Fruit fly (Drosophila melanogaster) whole organism, embryonic: ENCODE data around the gene kirre.
A peak's percentile ranks its signal among the peaks of the same experiment; 100 is the strongest.

Source experiments
- Aef1 ChIP-seq: fragments of 200-800 bp; sonication (Bioruptor generic); IDR thresholded peaks from 3 replicates; pipeline ENCODE4 v1.3.6; 2022; ENCODE audit warnings: missing biosample characterization, missing genetic modification characterization
- CG10654 ChIP-seq: fragments of 200-800 bp; sonication (Bioruptor generic); optimal IDR thresholded peaks from 2 replicates; lab custom pipeline; 2016; ENCODE audit warnings: missing biosample characterization, missing genetic modification characterization
- CG12659 ChIP-seq: fragments of 200-800 bp; sonication (Bioruptor generic); optimal IDR thresholded peaks from 3 replicates; lab custom pipeline; 2017; ENCODE audit warnings: mild to moderate bottlenecking, missing biosample characterization, missing genetic modification reagents, missing genetic modification characterization
- CG14441 ChIP-seq: fragments of 200-800 bp; sonication (Bioruptor generic); IDR thresholded peaks from 2 replicates; pipeline ENCODE4 v1.3.6; 2022; ENCODE audit warnings: missing biosample characterization, missing genetic modification characterization
- CG14710 ChIP-seq: fragments of 200-800 bp; sonication (Bioruptor generic); optimal IDR thresholded peaks from 3 replicates; lab custom pipeline; 2019; ENCODE audit warnings: missing biosample characterization, mild to moderate bottlenecking, missing genetic modification characterization, moderate library complexity
- CG1529 ChIP-seq: fragments of 200-800 bp; sonication (Bioruptor generic); optimal IDR thresholded peaks from 3 replicates; lab custom pipeline; 2018; ENCODE audit warnings: missing biosample characterization, missing genetic modification characterization
- CG16863 ChIP-seq: fragments of 200-800 bp; sonication (Bioruptor generic); optimal IDR thresholded peaks from 3 replicates; lab custom pipeline; 2016; ENCODE audit warnings: missing biosample characterization, missing genetic modification characterization
- CG17802 ChIP-seq: fragments of 200-800 bp; sonication (Bioruptor generic); optimal IDR thresholded peaks from 2 replicates; lab custom pipeline; 2018; ENCODE audit warnings: missing biosample characterization, mild to moderate bottlenecking, missing genetic modification characterization, moderate library complexity
- CG2116 ChIP-seq: fragments of 200-800 bp; sonication (Bioruptor generic); optimal IDR thresholded peaks from 3 replicates; lab custom pipeline; 2018; ENCODE audit warnings: missing biosample characterization, mild to moderate bottlenecking, missing genetic modification characterization
- CG2120 ChIP-seq: fragments of 200-800 bp; sonication (Bioruptor generic); optimal IDR thresholded peaks from 3 replicates; lab custom pipeline; 2016; ENCODE audit warnings: missing biosample characterization, missing genetic modification characterization
- CG30403 ChIP-seq: fragments of 200-800 bp; sonication (Bioruptor generic); optimal IDR thresholded peaks from 3 replicates; lab custom pipeline; 2016; ENCODE audit warnings: missing biosample characterization, missing genetic modification characterization
- CG3726 ChIP-seq: fragments of 200-800 bp; sonication (Bioruptor generic); IDR thresholded peaks from 3 replicates; pipeline ENCODE4, ENCODE4 v1.3.6; 2022; ENCODE audit warnings: missing biosample characterization, missing genetic modification characterization
- CG6272 ChIP-seq: fragments of 200-800 bp; sonication (Bioruptor generic); IDR thresholded peaks from 2 replicates; pipeline ENCODE4 v1.3.6; 2022; ENCODE audit warnings: missing biosample characterization, missing genetic modification characterization
- CG6689 ChIP-seq: fragments of 200-800 bp; sonication (Bioruptor generic); IDR thresholded peaks from 2 replicates; pipeline ENCODE4 v1.3.6; 2022; ENCODE audit warnings: missing biosample characterization, missing genetic modification characterization
- CG7745 ChIP-seq: fragments of 200-800 bp; sonication (Bioruptor generic); optimal IDR thresholded peaks from 2 replicates; lab custom pipeline; 2018; ENCODE audit warnings: missing biosample characterization, mild to moderate bottlenecking, missing genetic modification characterization, moderate library complexity
- CG7987 ChIP-seq: fragments of 200-800 bp; sonication (Bioruptor generic); optimal IDR thresholded peaks from 2 replicates; lab custom pipeline; 2018; ENCODE audit warnings: missing biosample characterization, mild to moderate bottlenecking, missing genetic modification characterization, moderate library complexity
- CG8281 ChIP-seq: fragments of 200-800 bp; sonication (Bioruptor generic); optimal IDR thresholded peaks from 2 replicates; lab custom pipeline; 2018; ENCODE audit warnings: missing biosample characterization, mild to moderate bottlenecking, missing genetic modification characterization, moderate library complexity
- CG8478 ChIP-seq: fragments of >200 bp; optimal IDR thresholded peaks from 2 replicates; lab custom pipeline; 2018
- CG9609 ChIP-seq: fragments of 200-800 bp; sonication (Bioruptor generic); optimal IDR thresholded peaks from 3 replicates; lab custom pipeline; 2016; ENCODE audit warnings: missing biosample characterization, missing genetic modification characterization
- CHES-1-like ChIP-seq: fragments of 200-800 bp; sonication (Bioruptor generic); optimal IDR thresholded peaks from 2 replicates; lab custom pipeline; 2016; ENCODE audit warnings: missing biosample characterization, missing genetic modification characterization
- Camta ChIP-seq: fragments of 200-800 bp; sonication (Bioruptor generic); optimal IDR thresholded peaks from 2 replicates; lab custom pipeline; 2016; ENCODE audit warnings: missing biosample characterization, missing genetic modification characterization
- Dad ChIP-seq: fragments of 200-800 bp; sonication (Bioruptor generic); optimal IDR thresholded peaks from 3 replicates; lab custom pipeline; 2016; ENCODE audit warnings: missing biosample characterization, missing genetic modification characterization
- Fer1 ChIP-seq: fragments of 200-800 bp; sonication (Bioruptor generic); optimal IDR thresholded peaks from 2 replicates; lab custom pipeline; 2017; ENCODE audit warnings: missing biosample characterization, mild to moderate bottlenecking, missing genetic modification characterization
- Hmr ChIP-seq: fragments of 200-800 bp; sonication (Bioruptor generic); optimal IDR thresholded peaks from 3 replicates; lab custom pipeline; 2017; ENCODE audit warnings: mild to moderate bottlenecking, missing biosample characterization, missing genetic modification reagents, missing genetic modification characterization
- Hr51 ChIP-seq, 2 experiments: fragments of 200-800 bp; sonication (Bioruptor generic); optimal IDR thresholded peaks; 2 replicates in 1 of 2; 3 replicates in 1 of 2; lab custom pipeline; 2016 to 2018; ENCODE audit warnings: missing biosample characterization in 2 of 2, missing genetic modification characterization in 2 of 2, mild to moderate bottlenecking in 1 of 2, moderate library complexity in 1 of 2
- Mad ChIP-seq: fragments of 200-800 bp; sonication (Bioruptor generic); optimal IDR thresholded peaks from 2 replicates; lab custom pipeline; 2016; ENCODE audit warnings: missing biosample characterization, missing genetic modification characterization
- Med ChIP-seq: fragments of 200-800 bp; sonication (Bioruptor generic); peaks from one replicate; lab custom pipeline; 2016; ENCODE audit warnings: missing biosample characterization, missing genetic modification characterization, mild to moderate bottlenecking, inconsistent platforms, moderate library complexity
- PHDP ChIP-seq: fragments of 200-800 bp; sonication (Bioruptor generic); optimal IDR thresholded peaks from 3 replicates; lab custom pipeline; 2018; ENCODE audit warnings: missing biosample characterization, mild to moderate bottlenecking, missing genetic modification characterization, moderate library complexity
- Poxn ChIP-seq: fragments of 200-800 bp; sonication (Bioruptor generic); IDR thresholded peaks from 2 replicates; pipeline ENCODE4 v1.3.6; 2022; ENCODE audit warnings: missing biosample characterization, missing genetic modification characterization
- Rfx ChIP-seq: fragments of 200-800 bp; sonication (Bioruptor generic); IDR thresholded peaks from 2 replicates; pipeline ENCODE4 v1.3.6; 2022; ENCODE audit warnings: missing biosample characterization, missing genetic modification characterization
- ap ChIP-seq: fragments of 200-800 bp; sonication (Bioruptor generic); IDR thresholded peaks from 2 replicates; pipeline ENCODE4 v1.3.6; 2022; ENCODE audit warnings: missing biosample characterization, missing genetic modification characterization
- ci ChIP-seq: fragments of 200-800 bp; sonication (Bioruptor generic); IDR thresholded peaks from 3 replicates; pipeline ENCODE4 v1.3.6; 2022; ENCODE audit warnings: missing biosample characterization, missing genetic modification characterization
- dysf ChIP-seq: fragments of 200-800 bp; sonication (Bioruptor generic); IDR thresholded peaks from 3 replicates; pipeline ENCODE4 v1.3.6; 2022; ENCODE audit warnings: missing biosample characterization, missing genetic modification characterization
- ems ChIP-seq: fragments of 200-800 bp; sonication (Bioruptor generic); optimal IDR thresholded peaks from 3 replicates; lab custom pipeline; 2016; ENCODE audit warnings: missing biosample characterization, missing genetic modification characterization
- ewg ChIP-seq: fragments of 200-800 bp; sonication (Bioruptor generic); optimal IDR thresholded peaks from 3 replicates; lab custom pipeline; 2017; ENCODE audit warnings: mild to moderate bottlenecking, missing biosample characterization, missing genetic modification reagents, missing genetic modification characterization
- fd102C ChIP-seq: fragments of 200-800 bp; sonication (Bioruptor generic); optimal IDR thresholded peaks from 2 replicates; lab custom pipeline; 2018; ENCODE audit warnings: missing biosample characterization, mild to moderate bottlenecking, missing genetic modification characterization, moderate library complexity
- grau ChIP-seq: fragments of 200-800 bp; optimal IDR thresholded peaks from 3 replicates; lab custom pipeline; 2019; ENCODE audit warnings: missing biosample characterization, mild to moderate bottlenecking, missing genetic modification characterization, moderate library complexity
- hb ChIP-seq: fragments of 200-800 bp; sonication (Bioruptor generic); IDR thresholded peaks from 3 replicates; pipeline ENCODE4 v1.3.6; 2022; ENCODE audit warnings: missing biosample characterization, missing genetic modification characterization; ENCODE audit not compliant: partially characterized antibody
- hkb ChIP-seq, 2 experiments: fragments of 200-800 bp in 1 of 2; fragments of >200 bp in 1 of 2; sonication (Bioruptor generic) in 1 of 2; IDR thresholded peaks in 1 of 2; optimal IDR thresholded peaks in 1 of 2; 2 replicates each; pipeline versions ENCODE4 v1.3.6 to Lab custom; 2017 to 2022; ENCODE audit warnings: missing biosample characterization in 1 of 2, missing genetic modification characterization in 1 of 2
- jigr1 ChIP-seq: fragments of 200-800 bp; sonication (Bioruptor generic); IDR thresholded peaks from 3 replicates; pipeline ENCODE4 v1.3.6; 2022; ENCODE audit warnings: missing biosample characterization, missing genetic modification characterization
- mirr ChIP-seq: fragments of 200-800 bp; sonication (Bioruptor generic); optimal IDR thresholded peaks from 3 replicates; lab custom pipeline; 2018; ENCODE audit warnings: missing biosample characterization, mild to moderate bottlenecking, missing genetic modification characterization
- otp ChIP-seq: fragments of 200-800 bp; sonication (Bioruptor generic); IDR thresholded peaks from 3 replicates; pipeline ENCODE4, ENCODE4 v1.3.6; 2022; ENCODE audit warnings: missing biosample characterization, missing genetic modification characterization
- salm ChIP-seq: fragments of 200-800 bp; sonication (Bioruptor generic); optimal IDR thresholded peaks from 2 replicates; lab custom pipeline; 2018; ENCODE audit warnings: missing biosample characterization, mild to moderate bottlenecking, missing genetic modification characterization
- sens-2 ChIP-seq: fragments of 200-800 bp; sonication (Bioruptor generic); IDR thresholded peaks from 2 replicates; pipeline ENCODE4 v1.3.6; 2022; ENCODE audit warnings: missing biosample characterization, missing genetic modification characterization
- sqz ChIP-seq: fragments of 200-800 bp; sonication (Bioruptor generic); optimal IDR thresholded peaks from 3 replicates; lab custom pipeline; 2018; ENCODE audit warnings: missing biosample characterization, mild to moderate bottlenecking, missing genetic modification characterization
- sug ChIP-seq: fragments of 200-800 bp; optimal IDR thresholded peaks from 2 replicates; lab custom pipeline; 2019; ENCODE audit warnings: missing biosample characterization, mild to moderate bottlenecking, missing genetic modification characterization, moderate library complexity
- usp ChIP-seq: fragments of >200 bp; optimal IDR thresholded peaks from 2 replicates; lab custom pipeline; 2017; ENCODE audit warnings: missing biosample characterization, missing genetic modification characterization
- vfl ChIP-seq: fragments of 200-800 bp; sonication (Bioruptor generic); optimal IDR thresholded peaks from 2 replicates; lab custom pipeline; 2016; ENCODE audit warnings: missing biosample characterization, missing genetic modification characterization

kirre gene

DNA sequence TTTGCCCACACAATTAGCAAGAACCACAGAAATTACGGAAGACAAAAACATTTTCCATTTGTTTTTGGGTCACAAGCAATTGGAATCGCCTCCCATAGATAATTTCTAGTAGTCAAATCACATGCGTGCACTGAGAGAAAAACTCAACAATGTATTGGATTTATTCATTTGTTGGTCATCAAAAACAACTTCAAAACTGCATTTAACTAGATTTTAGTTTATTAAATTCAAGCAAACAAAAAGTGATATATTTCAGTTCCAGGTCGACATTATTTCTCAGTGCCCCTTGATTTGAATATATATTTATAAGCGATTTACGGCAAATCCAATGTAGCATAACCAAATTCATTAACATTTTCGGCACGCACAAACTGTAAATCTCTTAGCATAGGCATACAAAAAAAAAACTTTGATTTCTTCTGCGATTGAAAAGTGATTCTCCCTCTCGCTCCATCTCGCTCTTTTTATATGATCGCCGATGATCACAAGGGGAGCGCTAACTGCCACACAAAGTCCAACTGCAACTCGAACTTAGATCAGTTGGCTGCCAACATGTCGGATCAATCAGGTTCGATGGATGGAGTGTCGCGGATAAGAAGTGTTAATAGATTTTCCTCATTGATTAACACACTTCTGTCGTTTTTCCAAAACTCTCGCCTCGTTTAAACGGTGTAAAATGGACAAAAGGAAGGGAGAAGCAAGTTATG, 285.5 kb downstream of the kirre start (continued):
- TF ChIP-seq ewg (GFP tag; lab: Kevin White, UChicago) (peak; percentile 32), Fer1 (GFP tag; lab: Kevin White, UChicago) (peak; percentile 32), CG1529 (peak; percentile 18), jigr1 (no peak), sug (tag; lab: Kevin White, UChicago) (peak; percentile 18), Hr51 (GFP tag; optimal IDR thresholded peaks at IDR 0.05; lab: Kevin White, UChicago) (peak in 1 of 2 experiments; percentile 61), dysf (GFP tag; lab: Robert Waterston, UW) (peak; percentile 74), CG2120 (GFP tag; lab: Kevin White, UChicago) (peak; percentile 72), CG8281 (tag; lab: Kevin White, UChicago) (peak; percentile 33), CG2116 (GFP tag; lab: Kevin White, UChicago) (no peak), ap (0 out of 2 replicates have a peak, but pooled peaks have one; percentile 18), Hmr (peak; percentile 38), ems (GFP tag; lab: Kevin White, UChicago) (peak; percentile 58), CG7987 (GFP tag; lab: Kevin White, UChicago) (no peak), Poxn (GFP tag; lab: Robert Waterston, UW) (no peak), CG3726 (GFP tag; lab: Robert Waterston, UW) (0 out of 3 replicates have a peak, but pooled peaks have one; percentile 26), vfl (GFP tag; lab: Kevin White, UChicago) (peak; percentile 2), CG16863 (GFP tag; lab: Kevin White, UChicago) (peak; percentile 37), Mad (peak; percentile 49), CG6689 (peak; percentile 66), fd102C (no peak), CG14441 (peak; percentile 63; the same call in 1 of the 2 replicates)
- TF ChIP-seq, all 482 proteins: peak for 267

DNA sequence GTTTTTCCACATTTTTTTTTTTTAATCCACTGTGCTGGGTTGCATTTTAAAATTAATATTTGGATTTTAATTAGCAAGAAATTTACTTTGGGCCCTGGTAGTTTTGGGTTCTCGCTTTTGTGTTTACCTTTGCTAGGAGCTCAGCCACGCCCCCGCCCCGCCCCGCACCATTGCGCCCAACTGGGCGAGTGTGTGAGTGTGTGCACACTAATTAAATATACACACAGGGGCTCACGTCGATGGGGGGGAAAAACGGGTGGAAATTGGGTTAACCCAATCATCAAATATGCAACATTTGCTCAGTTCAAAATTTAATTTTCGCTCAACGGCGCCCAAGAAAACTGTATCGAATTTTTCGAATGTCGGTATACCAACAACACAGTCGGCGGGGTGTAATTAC, 287.1 kb downstream of the kirre start:
- TF ChIP-seq ci (GFP tag; lab: Robert Waterston, UW) (0 out of 3 replicates have a peak, but pooled peaks have one; percentile 22), CG6272 (GFP tag; lab: Robert Waterston, UW) (no peak), CG10654 (GFP tag; lab: Kevin White, UChicago) (no peak), hb (GFP tag; lab: Robert Waterston, UW) (no peak), grau (tag; lab: Kevin White, UChicago) (no peak), CG12659 (GFP tag; lab: Kevin White, UChicago) (no peak), CG9609 (GFP tag; lab: Kevin White, UChicago) (no peak), salm (tag; lab: Kevin White, UChicago) (no peak), sens-2 (0 out of 2 replicates have a peak, but pooled peaks have one; percentile 30), Med (peak; percentile 67), Rfx (GFP tag; lab: Robert Waterston, UW) (no peak), CG30403 (GFP tag; lab: Kevin White, UChicago) (no peak), Dad (GFP tag; lab: Kevin White, UChicago) (no peak), otp (GFP tag; lab: Robert Waterston, UW) (peak; percentile 73; the same call in 2 of the 3 replicates), hkb (optimal IDR thresholded peaks at IDR 0.05; lab: Kevin White, UChicago) (no peak), hkb (GFP tag; IDR thresholded peaks at IDR 0.05; lab: Robert Waterston, UW) (peak; percentile 12; the same call in 1 of the 2 replicates), CG14710 (tag; lab: Kevin White, UChicago) (peak; percentile 8), CG17802 (no peak), sqz (GFP tag; lab: Kevin White, UChicago) (no peak), CG8478 (lab: Kevin White, UChicago) (no peak), CHES-1-like (GFP tag; lab: Kevin White, UChicago) (no peak), Camta (GFP tag; lab: Kevin White, UChicago) (no peak), CG7745 (no peak), usp (no peak), PHDP (tag; lab: Kevin White, UChicago) (no peak), mirr (GFP tag; lab: Kevin White, UChicago) (no peak), Aef1 (GFP tag; lab: Robert Waterston, UW) (no peak)
